Worm (Caenorhabditis elegans) whole organism, mixed stage, embryonic: ENCODE results near the gene cdr-6.

ENCODE experiments used
- cnd-1 ChIP-seq: fragments of 200-800 bp; sonication (Bioruptor generic); optimal IDR thresholded peaks from 2 replicates; lab custom pipeline; 2018; ENCODE audit warnings: mild to moderate bottlenecking, missing genetic modification characterization, missing compliant biosample characterization
- elt-1 ChIP-seq: sonication (generic microtip); optimal IDR thresholded peaks from 2 replicates; lab custom pipeline; 2017; ENCODE audit warnings: missing genetic modification characterization, mild to moderate bottlenecking, missing compliant biosample characterization, antibody characterized with exemption, moderate library complexity, borderline replicate concordance; ENCODE audit not compliant: insufficient read depth
- lin-13 ChIP-seq: fragments of 150-350 bp; optimal IDR thresholded peaks from 2 replicates; lab custom pipeline; 2014; ENCODE audit warnings: missing biosample characterization, missing genetic modification characterization
- pha-4 ChIP-seq: fragments of 150-350 bp; optimal IDR thresholded peaks from 2 replicates; lab custom pipeline; 2018; ENCODE audit warnings: missing biosample characterization, missing genetic modification reagents, missing genetic modification characterization
- snpc-4 ChIP-seq: fragments of 150-350 bp; optimal IDR thresholded peaks from 2 replicates; lab custom pipeline; 2014; ENCODE audit warnings: missing biosample characterization, missing genetic modification characterization

DNA sequence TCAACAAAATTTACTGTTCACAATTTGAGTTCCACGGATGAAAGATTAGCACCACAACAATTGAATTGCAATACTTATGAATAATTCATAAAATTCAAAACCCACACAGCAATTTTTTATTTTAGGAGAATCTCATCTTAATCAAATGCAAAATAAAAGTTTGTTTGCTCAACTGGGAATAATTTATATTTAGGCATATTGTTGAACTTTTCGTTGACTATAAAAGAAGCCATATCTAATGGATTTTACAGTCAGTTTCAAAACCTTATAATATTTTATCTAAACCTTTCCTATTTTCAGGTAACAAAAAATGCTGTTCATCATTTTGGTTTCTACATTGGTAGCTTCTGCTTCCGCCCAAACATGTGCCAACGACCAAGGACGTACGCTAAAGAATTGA, 4.8 kb upstream of the cdr-6 start, which contains the start of gene C54D10.3:
- TF ChIP-seq elt-1 (tag; lab: Kevin White, UChicago) = no peak
- no peak for TF ChIP-seq pha-4 (tag; lab: Kevin White, UChicago)
- TF ChIP-seq cnd-1 (tag; lab: Kevin White, UChicago) = no peak
- TF ChIP-seq snpc-4 (tag; lab: Kevin White, UChicago) = no peak
- no peak for TF ChIP-seq lin-13 (tag; lab: Kevin White, UChicago)
